Worm (Caenorhabditis elegans) whole organism, L4 larva: ENCODE data around the gene R11.3.

Experiments
- D1046.2 ChIP-seq: fragments of 200-800 bp; sonication (Bioruptor generic); IDR thresholded peaks from 2 replicates; pipeline ENCODE4 v1.3.6; 2022; ENCODE audit warnings: missing genetic modification characterization, missing compliant biosample characterization
- F10B5.3 ChIP-seq: sonication (generic microtip); optimal IDR thresholded peaks from 2 replicates; lab custom pipeline; 2016; ENCODE audit warnings: mild to moderate bottlenecking, missing genetic modification characterization, missing compliant biosample characterization
- F37D6.2 ChIP-seq: sonication (generic microtip); optimal IDR thresholded peaks from 2 replicates; lab custom pipeline; 2016; ENCODE audit warnings: mild to moderate bottlenecking, missing genetic modification characterization, missing compliant biosample characterization
- F49E8.2 ChIP-seq: sonication (generic microtip); optimal IDR thresholded peaks from 2 replicates; lab custom pipeline; 2016; ENCODE audit warnings: missing compliant biosample characterization, mild to moderate bottlenecking, missing genetic modification characterization, borderline replicate concordance
- R02D3.7 ChIP-seq: fragments of 150-350 bp; sonication (generic microtip); optimal IDR thresholded peaks from 3 replicates; lab custom pipeline; 2014; ENCODE audit warnings: missing biosample characterization, missing genetic modification characterization
- Y105C5A.15 ChIP-seq: fragments of 200-800 bp; sonication (Bioruptor generic); IDR thresholded peaks from 2 replicates; pipeline ENCODE4 v1.3.6; 2022; ENCODE audit warnings: missing genetic modification characterization, missing compliant biosample characterization
- Y5F2A.4 ChIP-seq: fragments of 200-800 bp; sonication (Bioruptor generic); optimal IDR thresholded peaks from 2 replicates; lab custom pipeline; 2018; ENCODE audit warnings: mild to moderate bottlenecking, missing genetic modification characterization, missing compliant biosample characterization
- ZK546.5 ChIP-seq, 2 experiments: sonication (generic microtip); optimal IDR thresholded peaks; 2 replicates each; lab custom pipeline; 2017; ENCODE audit warnings: missing biosample characterization in 2 of 2, missing genetic modification characterization in 2 of 2
- aha-1 ChIP-seq: fragments of 150-350 bp; peaks from one replicate; lab custom pipeline; 2014; ENCODE audit warnings: missing biosample characterization, missing genetic modification characterization
- ceh-32 ChIP-seq: sonication (generic microtip); optimal IDR thresholded peaks from 2 replicates; lab custom pipeline; 2016; ENCODE audit warnings: mild to moderate bottlenecking, missing genetic modification characterization, missing compliant biosample characterization; ENCODE audit not compliant: poor library complexity
- ceh-82 ChIP-seq: sonication (generic microtip); optimal IDR thresholded peaks from 2 replicates; lab custom pipeline; 2017; ENCODE audit warnings: missing biosample characterization, missing genetic modification characterization
- dmd-6 ChIP-seq: fragments of 200-800 bp; sonication (Bioruptor generic); IDR thresholded peaks from 2 replicates; pipeline ENCODE4 v1.3.6; 2022; ENCODE audit warnings: missing genetic modification reagents, missing genetic modification characterization, missing compliant biosample characterization
- dpl-1 ChIP-seq: fragments of 150-350 bp; optimal IDR thresholded peaks from 2 replicates; lab custom pipeline; 2014; ENCODE audit warnings: missing biosample characterization, missing genetic modification reagents, missing genetic modification characterization
- hif-1 ChIP-seq, 2 experiments: sonication (generic microtip); optimal IDR thresholded peaks; 2 replicates each; lab custom pipeline; 2016 to 2017; ENCODE audit warnings: missing compliant biosample characterization in 2 of 2, missing genetic modification characterization in 2 of 2, missing genetic modification reagents in 2 of 2, missing genotype in 2 of 2, mild to moderate bottlenecking in 1 of 2
- hmg-1.1 ChIP-seq: fragments of 200-800 bp; sonication (Bioruptor generic); IDR thresholded peaks from 2 replicates; pipeline ENCODE4 v1.3.6; 2022; ENCODE audit warnings: missing genetic modification reagents, missing genetic modification characterization, missing compliant biosample characterization
- lin-1 ChIP-seq: fragments of 200-800 bp; sonication (Bioruptor generic); IDR thresholded peaks from 2 replicates; pipeline ENCODE4 v1.3.6; 2022; ENCODE audit warnings: missing genetic modification reagents, missing genetic modification characterization, missing compliant biosample characterization
- lin-15B ChIP-seq: fragments of 150-350 bp; sonication (generic microtip); optimal IDR thresholded peaks from 3 replicates; lab custom pipeline; 2014; ENCODE audit warnings: missing biosample characterization, missing genetic modification characterization
- lir-3 ChIP-seq: sonication (generic microtip); optimal IDR thresholded peaks from 2 replicates; lab custom pipeline; 2016; ENCODE audit warnings: mild to moderate bottlenecking, missing genetic modification characterization, missing compliant biosample characterization
- madf-9 ChIP-seq: fragments of 200-800 bp; sonication (Bioruptor generic); conservative IDR thresholded peaks from 2 replicates; pipeline ENCODE4 v1.3.6; 2022; ENCODE audit warnings: missing genetic modification reagents, missing genetic modification characterization, missing compliant biosample characterization
- nhr-10 ChIP-seq: fragments of 150-350 bp; optimal IDR thresholded peaks from 2 replicates; lab custom pipeline; 2014; ENCODE audit warnings: missing biosample characterization, missing genetic modification characterization
- nhr-237 ChIP-seq: sonication (generic microtip); optimal IDR thresholded peaks from 2 replicates; lab custom pipeline; 2017; ENCODE audit warnings: missing biosample characterization, missing genetic modification characterization
- nhr-25 ChIP-seq: sonication (generic microtip); optimal IDR thresholded peaks from 2 replicates; lab custom pipeline; 2017; ENCODE audit warnings: missing genetic modification characterization, mild to moderate bottlenecking, missing compliant biosample characterization, antibody characterized with exemption, moderate library complexity, borderline replicate concordance; ENCODE audit not compliant: insufficient read depth
- nhr-6 ChIP-seq: fragments of 150-350 bp; optimal IDR thresholded peaks from 2 replicates; lab custom pipeline; 2014; ENCODE audit warnings: missing biosample characterization, missing genetic modification characterization
- sdz-12 ChIP-seq: fragments of 200-800 bp; sonication (Bioruptor generic); optimal IDR thresholded peaks from 2 replicates; lab custom pipeline; 2018; ENCODE audit warnings: mild to moderate bottlenecking, missing genetic modification characterization, missing compliant biosample characterization
- snpc-1.2 ChIP-seq: fragments of 200-800 bp; sonication (Bioruptor generic); IDR thresholded peaks from 2 replicates; pipeline ENCODE4 v1.3.6; 2022; ENCODE audit warnings: missing genetic modification reagents, missing genetic modification characterization, missing compliant biosample characterization
- spr-1 ChIP-seq: sonication (generic microtip); optimal IDR thresholded peaks from 2 replicates; lab custom pipeline; 2016; ENCODE audit warnings: mild to moderate bottlenecking, missing genetic modification characterization, missing compliant biosample characterization
- unc-130 ChIP-seq: sonication (generic microtip); optimal IDR thresholded peaks from 2 replicates; lab custom pipeline; 2016; ENCODE audit warnings: missing genetic modification reagents, missing genetic modification characterization, missing compliant biosample characterization
- zfp-2 ChIP-seq: sonication (generic microtip); optimal IDR thresholded peaks from 2 replicates; lab custom pipeline; 2016; ENCODE audit warnings: mild to moderate bottlenecking, missing genetic modification characterization, missing compliant biosample characterization
- zip-11 ChIP-seq: fragments of 200-800 bp; sonication (Bioruptor generic); IDR thresholded peaks from 2 replicates; pipeline ENCODE4 v1.3.6; 2022; ENCODE audit warnings: missing genetic modification characterization, missing compliant biosample characterization
- ztf-11 ChIP-seq: fragments of 150-350 bp; optimal IDR thresholded peaks from 2 replicates; lab custom pipeline; 2014; ENCODE audit warnings: missing biosample characterization, missing genetic modification characterization

Gene R11.3

ce11 chrX:16147728-16148197 is 51.3 kb downstream of the R11.3 start (continued):
- TF ChIP-seq nhr-237 (tag; lab: Kevin White, UChicago) = no peak
- TF ChIP-seq madf-9 (GFP tag; lab: Robert Waterston, UW) = peak; percentile 54; the same call in 1 of the 2 replicates
- no peak for TF ChIP-seq ceh-32 (tag; lab: Kevin White, UChicago)
- TF ChIP-seq zfp-2 (tag; lab: Kevin White, UChicago) = no peak
- no peak for TF ChIP-seq nhr-10
- no peak for TF ChIP-seq F10B5.3 (tag; lab: Kevin White, UChicago)
- TF ChIP-seq ceh-82 = no peak
- TF ChIP-seq F37D6.2 = peak; percentile 74
- no peak for TF ChIP-seq zip-11
- no peak for TF ChIP-seq ZK546.5 (tag; optimal IDR thresholded peaks at IDR 0.05; lab: Kevin White, UChicago)
- peak; percentile 83 for TF ChIP-seq hmg-1.1
- no peak for TF ChIP-seq F49E8.2 (tag; lab: Kevin White, UChicago)
- TF ChIP-seq D1046.2 (GFP tag; lab: Robert Waterston, UW) = no peak
- no peak for TF ChIP-seq Y5F2A.4 (GFP tag; lab: Kevin White, UChicago)
- no peak for TF ChIP-seq ztf-11
- peak; percentile 90 for TF ChIP-seq aha-1 (tag; lab: Kevin White, UChicago)
- TF ChIP-seq dmd-6 = peak; percentile 39; the same call in 1 of the 2 replicates
- no peak for TF ChIP-seq lir-3 (tag; lab: Kevin White, UChicago)
- peak; percentile 70 for TF ChIP-seq nhr-25 (tag; lab: Kevin White, UChicago)
- no peak for TF ChIP-seq snpc-1.2 (GFP tag; lab: Robert Waterston, UW)
- TF ChIP-seq sdz-12 (GFP tag; lab: Kevin White, UChicago) = no peak

- TF ChIP-seq spr-1 (tag; lab: Kevin White, UChicago) = no peak
- no peak for TF ChIP-seq Y105C5A.15 (GFP tag; lab: Robert Waterston, UW)
- no peak for TF ChIP-seq R02D3.7 (tag; lab: Kevin White, UChicago)
- TF ChIP-seq lin-15B (tag; lab: Kevin White, UChicago) = no peak
- TF ChIP-seq dpl-1 = no peak
- no peak for TF ChIP-seq lin-1 (GFP tag; lab: Robert Waterston, UW)
- no peak for TF ChIP-seq hif-1 (tag; optimal IDR thresholded peaks at IDR 0.05; lab: Kevin White, UChicago)
- no peak for TF ChIP-seq unc-130 (GFP tag; lab: Kevin White, UChicago)
- TF ChIP-seq nhr-6 (tag; lab: Kevin White, UChicago) = no peak
Measured at ce11 chrX:16146972-16147593, 52.0 kb downstream of the R11.3 start, which contains the start of gene F09C8.2. Gene F09C8.2 (minus strand): TSS chrX:16147022.
